Fruit fly (Drosophila melanogaster) whole organism, embryonic: ENCODE measurements around the gene Fbxl4.

Source experiments
- B-H2 ChIP-seq: fragments of 200-800 bp; sonication (Bioruptor generic); optimal IDR thresholded peaks from 2 replicates; lab custom pipeline; 2018; ENCODE audit warnings: missing biosample characterization, mild to moderate bottlenecking, missing genetic modification characterization
- BEAF-32 ChIP-seq: fragments of 200-800 bp; sonication (Bioruptor generic); optimal IDR thresholded peaks from 3 replicates; lab custom pipeline; 2017; ENCODE audit warnings: missing biosample characterization, missing genetic modification characterization, mild to moderate bottlenecking, moderate library complexity, missing genetic modification reagents
- Bteb2 ChIP-seq: fragments of 200-800 bp; sonication (Bioruptor generic); optimal IDR thresholded peaks from 2 replicates; lab custom pipeline; 2016; ENCODE audit warnings: missing biosample characterization, missing genetic modification characterization
- CG10321 ChIP-seq: fragments of 200-800 bp; sonication (Bioruptor generic); IDR thresholded peaks from 2 replicates; pipeline ENCODE4 v1.3.6; 2022; ENCODE audit warnings: missing biosample characterization, missing genetic modification characterization
- CG11504 ChIP-seq: fragments of 200-800 bp; sonication (Bioruptor generic); optimal IDR thresholded peaks from 3 replicates; lab custom pipeline; 2019; ENCODE audit warnings: missing biosample characterization, mild to moderate bottlenecking, missing genetic modification characterization, moderate library complexity
- CG11696 ChIP-seq: fragments of 200-800 bp; sonication (Bioruptor generic); IDR thresholded peaks from 2 replicates; pipeline ENCODE4 v1.3.6; 2022; ENCODE audit warnings: missing biosample characterization, missing genetic modification characterization
- CG12299 ChIP-seq: fragments of 200-800 bp; sonication (Bioruptor generic); optimal IDR thresholded peaks from 2 replicates; lab custom pipeline; 2018; ENCODE audit warnings: missing biosample characterization, mild to moderate bottlenecking, missing genetic modification characterization
- CG14014 ChIP-seq: fragments of 200-800 bp; sonication (Bioruptor generic); IDR thresholded peaks from 2 replicates; pipeline ENCODE4 v1.3.6; 2022; ENCODE audit warnings: missing biosample characterization, missing genetic modification characterization
- CG14860 ChIP-seq: fragments of 200-800 bp; sonication (Bioruptor generic); IDR thresholded peaks from 3 replicates; pipeline ENCODE4 v1.3.6; 2022; ENCODE audit warnings: missing biosample characterization, missing genetic modification characterization; ENCODE audit not compliant: partially characterized antibody
- CG1792 ChIP-seq: fragments of 200-800 bp; sonication (Bioruptor generic); optimal IDR thresholded peaks from 2 replicates; lab custom pipeline; 2016; ENCODE audit warnings: missing biosample characterization, missing genetic modification characterization
- CG1832 ChIP-seq: fragments of 200-800 bp; sonication (Bioruptor generic); optimal IDR thresholded peaks from 2 replicates; lab custom pipeline; 2017; ENCODE audit warnings: missing biosample characterization, mild to moderate bottlenecking, missing genetic modification characterization, inconsistent platforms
- CG2199 ChIP-seq: fragments of 200-800 bp; sonication (Bioruptor generic); IDR thresholded peaks from 3 replicates; pipeline ENCODE4 v1.3.6; 2022; ENCODE audit warnings: missing biosample characterization, missing genetic modification characterization
- CG2678 ChIP-seq: fragments of 200-800 bp; sonication (Bioruptor generic); optimal IDR thresholded peaks from 3 replicates; lab custom pipeline; 2019; ENCODE audit warnings: missing biosample characterization, mild to moderate bottlenecking, missing genetic modification characterization, moderate library complexity
- CG30403 ChIP-seq: fragments of 200-800 bp; sonication (Bioruptor generic); optimal IDR thresholded peaks from 3 replicates; lab custom pipeline; 2016; ENCODE audit warnings: missing biosample characterization, missing genetic modification characterization
- CG3065 ChIP-seq: fragments of 200-800 bp; sonication (Bioruptor generic); optimal IDR thresholded peaks from 2 replicates; lab custom pipeline; 2016; ENCODE audit warnings: missing biosample characterization, missing genetic modification characterization
- CG4282 ChIP-seq: fragments of 200-800 bp; sonication (Bioruptor generic); optimal IDR thresholded peaks from 2 replicates; lab custom pipeline; 2016; ENCODE audit warnings: missing biosample characterization, missing genetic modification characterization
- CG7556 ChIP-seq: fragments of 200-800 bp; sonication (Bioruptor generic); optimal IDR thresholded peaks from 2 replicates; lab custom pipeline; 2017; ENCODE audit warnings: missing biosample characterization, mild to moderate bottlenecking, missing genetic modification characterization
- CG7839 ChIP-seq: fragments of 200-800 bp; sonication (Bioruptor generic); optimal IDR thresholded peaks from 3 replicates; lab custom pipeline; 2018; ENCODE audit warnings: missing biosample characterization, mild to moderate bottlenecking, missing genetic modification characterization, moderate library complexity
- D ChIP-seq, 2 experiments: fragments of 200-800 bp in 1 of 2; fragments of >200 bp in 1 of 2; sonication (Bioruptor generic) in 1 of 2; optimal IDR thresholded peaks; 2 replicates in 1 of 2; 3 replicates in 1 of 2; lab custom pipeline; 2017; ENCODE audit warnings: mild to moderate bottlenecking in 1 of 2, missing biosample characterization in 1 of 2, missing genetic modification characterization in 1 of 2, missing genetic modification reagents in 1 of 2
- Dfd ChIP-seq, 2 experiments: fragments of >200 bp; optimal IDR thresholded peaks; 2 replicates each; lab custom pipeline; 2017; ENCODE audit warnings: missing biosample characterization in 2 of 2, missing genetic modification characterization in 2 of 2
- Dip2 ChIP-seq: fragments of 200-800 bp; sonication (Bioruptor generic); IDR thresholded peaks from 2 replicates; pipeline ENCODE4 v1.3.6; 2022; ENCODE audit warnings: missing biosample characterization, missing genetic modification characterization
- Dip3 ChIP-seq: fragments of 200-800 bp; sonication (Bioruptor generic); optimal IDR thresholded peaks from 3 replicates; lab custom pipeline; 2016; ENCODE audit warnings: missing biosample characterization, missing genetic modification characterization
- Dll ChIP-seq: fragments of 200-800 bp; sonication (Bioruptor generic); IDR thresholded peaks from 4 replicates; pipeline ENCODE4 v1.3.6; 2022; ENCODE audit warnings: missing biosample characterization, missing genetic modification characterization; ENCODE audit not compliant: partially characterized antibody
- ERR ChIP-seq: fragments of 200-800 bp; sonication (Bioruptor generic); optimal IDR thresholded peaks from 2 replicates; lab custom pipeline; 2016; ENCODE audit warnings: missing biosample characterization, missing genetic modification characterization
- Elba2 ChIP-seq: fragments of 200-800 bp; sonication (Bioruptor generic); optimal IDR thresholded peaks from 3 replicates; lab custom pipeline; 2016; ENCODE audit warnings: missing biosample characterization, missing genetic modification characterization
- HLH54F ChIP-seq: fragments of 200-800 bp; sonication (Bioruptor generic); optimal IDR thresholded peaks from 3 replicates; lab custom pipeline; 2016; ENCODE audit warnings: missing biosample characterization, missing genetic modification characterization
- Hr51 ChIP-seq, 2 experiments: fragments of 200-800 bp; sonication (Bioruptor generic); optimal IDR thresholded peaks; 2 replicates in 1 of 2; 3 replicates in 1 of 2; lab custom pipeline; 2016 to 2018; ENCODE audit warnings: missing biosample characterization in 2 of 2, missing genetic modification characterization in 2 of 2, mild to moderate bottlenecking in 1 of 2, moderate library complexity in 1 of 2
- Med ChIP-seq: fragments of 200-800 bp; sonication (Bioruptor generic); peaks from one replicate; lab custom pipeline; 2016; ENCODE audit warnings: missing biosample characterization, missing genetic modification characterization, mild to moderate bottlenecking, inconsistent platforms, moderate library complexity
- Ravus ChIP-seq: fragments of 200-800 bp; sonication (Bioruptor generic); IDR thresholded peaks from 2 replicates; pipeline ENCODE4 v1.3.6; 2022; ENCODE audit warnings: missing biosample characterization, missing genetic modification characterization
- Rx ChIP-seq: fragments of 200-800 bp; sonication (Bioruptor generic); IDR thresholded peaks from 2 replicates; pipeline ENCODE4 v1.3.6; 2022; ENCODE audit warnings: missing biosample characterization, missing genetic modification characterization
- Sox102F ChIP-seq: fragments of 200-800 bp; sonication (Bioruptor generic); optimal IDR thresholded peaks from 2 replicates; lab custom pipeline; 2018; ENCODE audit warnings: missing biosample characterization, mild to moderate bottlenecking, missing genetic modification characterization, moderate library complexity
- eyg ChIP-seq: fragments of 200-800 bp; sonication (Bioruptor generic); optimal IDR thresholded peaks from 3 replicates; lab custom pipeline; 2016; ENCODE audit warnings: missing biosample characterization, missing genetic modification characterization
- fd102C ChIP-seq: fragments of 200-800 bp; sonication (Bioruptor generic); optimal IDR thresholded peaks from 2 replicates; lab custom pipeline; 2018; ENCODE audit warnings: missing biosample characterization, mild to moderate bottlenecking, missing genetic modification characterization, moderate library complexity
- gem ChIP-seq: fragments of 200-800 bp; sonication (Bioruptor generic); optimal IDR thresholded peaks from 2 replicates; lab custom pipeline; 2019; ENCODE audit warnings: missing biosample characterization, mild to moderate bottlenecking, missing genetic modification characterization, moderate library complexity
- gro ChIP-seq: fragments of 200-800 bp; sonication (Bioruptor generic); optimal IDR thresholded peaks from 2 replicates; lab custom pipeline; 2016; ENCODE audit warnings: missing biosample characterization, missing genetic modification characterization
- gsb-n ChIP-seq: fragments of 200-800 bp; sonication (Bioruptor generic); optimal IDR thresholded peaks from 3 replicates; lab custom pipeline; 2018; ENCODE audit warnings: missing biosample characterization, mild to moderate bottlenecking, missing genetic modification characterization
- lab ChIP-seq: fragments of 200-800 bp; sonication (Bioruptor generic); optimal IDR thresholded peaks from 3 replicates; lab custom pipeline; 2017; ENCODE audit warnings: missing biosample characterization, missing genetic modification characterization, mild to moderate bottlenecking, moderate library complexity, missing genetic modification reagents
- lola ChIP-seq, 3 experiments: fragments of >200 bp in 2 of 3; fragments of 200-800 bp in 1 of 3; sonication (Bioruptor generic) in 1 of 3; optimal IDR thresholded peaks; 2 replicates each; lab custom pipeline; 2017 to 2019; ENCODE audit warnings: missing biosample characterization in 3 of 3, missing genetic modification characterization in 3 of 3, mild to moderate bottlenecking in 1 of 3, moderate library complexity in 1 of 3
- peb ChIP-seq: fragments of 200-800 bp; sonication (Bioruptor generic); IDR thresholded peaks from 2 replicates; pipeline ENCODE4 v1.3.6; 2022; ENCODE audit warnings: missing biosample characterization, missing genetic modification characterization
- sens-2 ChIP-seq: fragments of 200-800 bp; sonication (Bioruptor generic); IDR thresholded peaks from 2 replicates; pipeline ENCODE4 v1.3.6; 2022; ENCODE audit warnings: missing biosample characterization, missing genetic modification characterization
- tap ChIP-seq: fragments of 200-800 bp; optimal IDR thresholded peaks from 3 replicates; lab custom pipeline; 2019; ENCODE audit warnings: missing biosample characterization, mild to moderate bottlenecking, missing genetic modification characterization, moderate library complexity
- zen2 ChIP-seq: fragments of 200-800 bp; sonication (Bioruptor generic); IDR thresholded peaks from 3 replicates; pipeline ENCODE4 v1.3.6; 2022; ENCODE audit warnings: missing biosample characterization, missing genetic modification characterization; ENCODE audit not compliant: partially characterized antibody

The Fbxl4 gene

dm6 chrX:14218045-14218483 lies 19.7 kb downstream of the Fbxl4 start (continued):
- TF ChIP-seq Dip2, result no peak
- peak in 1 of 3 experiments; percentile 83 for TF ChIP-seq lola (GFP tag; optimal IDR thresholded peaks at IDR 0.05; lab: Kevin White, UChicago)
- no peak for TF ChIP-seq gro (GFP tag; lab: Kevin White, UChicago)
- TF ChIP-seq CG3065 (GFP tag; lab: Kevin White, UChicago), result peak; percentile 16
- TF ChIP-seq Rx, result peak; percentile 61; the same call in 1 of the 2 replicates
- TF ChIP-seq Dll (GFP tag; lab: Robert Waterston, UW), result no peak
- TF ChIP-seq CG4282 (GFP tag; lab: Kevin White, UChicago), result no peak
- TF ChIP-seq CG11696 (GFP tag; lab: Robert Waterston, UW), result peak; percentile 65
- TF ChIP-seq Dip3 (GFP tag; lab: Kevin White, UChicago), result peak; percentile 52
- peak; percentile 71 for TF ChIP-seq sens-2 (GFP tag; lab: Robert Waterston, UW)
- no peak for TF ChIP-seq CG1832 (GFP tag; lab: Kevin White, UChicago)
- no peak for TF ChIP-seq BEAF-32 (GFP tag; lab: Kevin White, UChicago)
- TF ChIP-seq fd102C, result peak; percentile 23

DNA sequence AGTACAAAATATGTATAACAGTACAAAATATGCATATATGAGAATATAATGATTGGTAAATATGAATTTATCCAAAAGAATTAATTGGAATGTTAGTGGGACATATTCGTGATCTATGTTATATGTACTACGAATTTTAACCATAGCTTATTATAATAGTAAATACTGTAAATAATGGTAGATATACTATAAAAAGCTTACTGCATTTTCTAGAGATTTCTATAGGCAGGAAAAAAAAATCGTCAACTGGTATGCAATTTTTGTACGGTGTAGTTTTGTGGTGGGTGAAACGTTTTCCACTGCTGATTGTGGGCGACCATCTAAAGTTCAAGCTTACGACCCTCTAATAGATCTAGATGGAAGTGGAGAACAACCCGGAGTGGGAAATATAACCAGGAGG lies 20.9 kb downstream of the Fbxl4 start:
- TF ChIP-seq Hr51 (GFP tag; optimal IDR thresholded peaks at IDR 0.05; lab: Kevin White, UChicago) (peak in 1 of 2 experiments; percentile 15), CG2678 (tag; lab: Kevin White, UChicago) (peak; percentile 18), eyg (GFP tag; lab: Kevin White, UChicago) (no peak), CG14860 (GFP tag; lab: Robert Waterston, UW) (no peak), HLH54F (GFP tag; lab: Kevin White, UChicago) (no peak), peb (GFP tag; lab: Robert Waterston, UW) (no peak), Sox102F (peak; percentile 12), CG7839 (peak; percentile 2), CG14014 (GFP tag; lab: Robert Waterston, UW) (0 out of 2 replicates have a peak, but pooled peaks have one; percentile 21), ERR (no peak), zen2 (GFP tag; lab: Robert Waterston, UW) (no peak), D (optimal IDR thresholded peaks at IDR 0.05; lab: Kevin White, UChicago) (no peak), D (GFP tag; optimal IDR thresholded peaks at IDR 0.05; lab: Kevin White, UChicago) (no peak), CG2199 (GFP tag; lab: Robert Waterston, UW) (no peak), Ravus (GFP tag; lab: Robert Waterston, UW) (no peak), gem (tag; lab: Kevin White, UChicago) (peak; percentile 42), lab (GFP tag; lab: Kevin White, UChicago) (peak; percentile 1), CG11504 (tag; lab: Kevin White, UChicago) (peak; percentile 23), Bteb2 (no peak), gsb-n (tag; lab: Kevin White, UChicago) (no peak), CG7556 (no peak), B-H2 (no peak), CG1792 (no peak), tap (tag; lab: Kevin White, UChicago) (no peak), CG10321 (GFP tag; lab: Robert Waterston, UW) (no peak), Dfd (GFP tag; optimal IDR thresholded peaks at IDR 0.05; lab: Kevin White, UChicago) (no peak), CG12299 (no peak), CG30403 (GFP tag; lab: Kevin White, UChicago) (peak; percentile 8), Med (peak; percentile 16), Elba2 (GFP tag; lab: Kevin White, UChicago) (no peak)
